Worm (Caenorhabditis elegans) whole organism, late embryonic: Measurements from ENCODE around the gene K10C2.2.
A peak's percentile ranks its signal among the peaks of the same experiment; 100 is the strongest.

Source experiments
- C38D4.7 ChIP-seq: fragments of 200-800 bp; sonication (Bioruptor generic); optimal IDR thresholded peaks from 2 replicates; lab custom pipeline; 2018; ENCODE audit warnings: mild to moderate bottlenecking, missing genetic modification characterization, moderate library complexity, missing compliant biosample characterization
- F13H6.1 ChIP-seq: sonication (generic microtip); optimal IDR thresholded peaks from 2 replicates; lab custom pipeline; 2016; ENCODE audit warnings: missing genetic modification characterization, missing compliant biosample characterization
- K02D7.2 ChIP-seq: sonication (generic microtip); optimal IDR thresholded peaks from 2 replicates; lab custom pipeline; 2017; ENCODE audit warnings: mild to moderate bottlenecking, missing genetic modification characterization, missing compliant biosample characterization
- K09A11.1 ChIP-seq: sonication (generic microtip); optimal IDR thresholded peaks from 2 replicates; lab custom pipeline; 2017; ENCODE audit warnings: antibody characterized with exemption, mild to moderate bottlenecking, missing genetic modification characterization, missing compliant biosample characterization; ENCODE audit not compliant: insufficient read depth
- T23F11.4 ChIP-seq: fragments of 200-800 bp; sonication (Bioruptor generic); optimal IDR thresholded peaks from 2 replicates; lab custom pipeline; 2018; ENCODE audit warnings: mild to moderate bottlenecking, missing genetic modification characterization, missing compliant biosample characterization
- ahr-1 ChIP-seq: sonication (generic microtip); optimal IDR thresholded peaks from 2 replicates; lab custom pipeline; 2016; ENCODE audit warnings: missing genetic modification characterization, missing compliant biosample characterization
- ama-1 ChIP-seq: fragments of 150-350 bp; optimal IDR thresholded peaks from 2 replicates; lab custom pipeline; 2014
- ceh-14 ChIP-seq: sonication (generic microtip); optimal IDR thresholded peaks from 2 replicates; lab custom pipeline; 2016; ENCODE audit warnings: missing genotype, missing genetic modification characterization, missing compliant biosample characterization
- ceh-18 ChIP-seq: sonication (generic microtip); optimal IDR thresholded peaks from 2 replicates; lab custom pipeline; 2016; ENCODE audit warnings: missing genetic modification characterization, missing compliant biosample characterization
- ceh-19 ChIP-seq: fragments of 200-800 bp; sonication (Bioruptor generic); optimal IDR thresholded peaks from 2 replicates; lab custom pipeline; 2018; ENCODE audit warnings: mild to moderate bottlenecking, missing genetic modification characterization, missing compliant biosample characterization
- ceh-34 ChIP-seq: sonication (generic microtip); optimal IDR thresholded peaks from 2 replicates; lab custom pipeline; 2016; ENCODE audit warnings: mild to moderate bottlenecking, missing genetic modification characterization, missing compliant biosample characterization
- dmd-4 ChIP-seq: sonication (generic microtip); optimal IDR thresholded peaks from 2 replicates; lab custom pipeline; 2016; ENCODE audit warnings: borderline replicate concordance, missing genetic modification characterization, missing compliant biosample characterization
- elt-2 ChIP-seq: sonication (generic microtip); optimal IDR thresholded peaks from 2 replicates; lab custom pipeline; 2016; ENCODE audit warnings: missing genetic modification reagents, missing genetic modification characterization, missing compliant biosample characterization
- eyg-1 ChIP-seq: sonication (generic microtip); optimal IDR thresholded peaks from 2 replicates; lab custom pipeline; 2016; ENCODE audit warnings: missing genotype, missing genetic modification characterization, missing compliant biosample characterization
- fax-1 ChIP-seq: sonication (generic microtip); optimal IDR thresholded peaks from 2 replicates; lab custom pipeline; 2016; ENCODE audit warnings: missing genotype, missing genetic modification characterization, missing compliant biosample characterization
- fkh-10 ChIP-seq: fragments of 150-350 bp; optimal IDR thresholded peaks from 2 replicates; lab custom pipeline; 2014; ENCODE audit warnings: missing biosample characterization, missing genetic modification reagents, missing genetic modification characterization
- fkh-6 ChIP-seq: sonication (generic microtip); optimal IDR thresholded peaks from 2 replicates; lab custom pipeline; 2016; ENCODE audit warnings: missing genetic modification characterization, missing compliant biosample characterization
- hlh-15 ChIP-seq: sonication (generic microtip); optimal IDR thresholded peaks from 2 replicates; lab custom pipeline; 2016; ENCODE audit warnings: missing genetic modification characterization, missing compliant biosample characterization
- hlh-30 ChIP-seq: sonication (generic microtip); optimal IDR thresholded peaks from 2 replicates; lab custom pipeline; 2017; ENCODE audit warnings: antibody characterized with exemption, missing genetic modification characterization, missing compliant biosample characterization; ENCODE audit not compliant: insufficient read depth
- hlh-6 ChIP-seq: sonication (generic microtip); optimal IDR thresholded peaks from 2 replicates; lab custom pipeline; 2016; ENCODE audit warnings: missing genotype, missing genetic modification characterization, missing compliant biosample characterization
- hlh-8 ChIP-seq: sonication (generic microtip); optimal IDR thresholded peaks from 2 replicates; lab custom pipeline; 2016; ENCODE audit warnings: missing genotype, missing genetic modification characterization, missing compliant biosample characterization
- lim-6 ChIP-seq: sonication (generic microtip); optimal IDR thresholded peaks from 2 replicates; lab custom pipeline; 2016; ENCODE audit warnings: missing genetic modification characterization, missing compliant biosample characterization
- lin-11 ChIP-seq: fragments of 200-800 bp; sonication (Bioruptor generic); optimal IDR thresholded peaks from 2 replicates; lab custom pipeline; 2018; ENCODE audit warnings: mild to moderate bottlenecking, missing genetic modification characterization, missing compliant biosample characterization
- madf-2 ChIP-seq: sonication (generic microtip); optimal IDR thresholded peaks from 2 replicates; lab custom pipeline; 2017; ENCODE audit warnings: missing genetic modification characterization, missing compliant biosample characterization
- mec-3 ChIP-seq: sonication (generic microtip); optimal IDR thresholded peaks from 2 replicates; lab custom pipeline; 2016; ENCODE audit warnings: borderline replicate concordance, missing genetic modification characterization, missing compliant biosample characterization
- nfya-1 ChIP-seq: sonication (generic microtip); optimal IDR thresholded peaks from 2 replicates; lab custom pipeline; 2017; ENCODE audit warnings: missing genetic modification characterization, mild to moderate bottlenecking, missing compliant biosample characterization, antibody characterized with exemption, moderate library complexity
- nhr-11 ChIP-seq: fragments of 150-350 bp; optimal IDR thresholded peaks from 2 replicates; lab custom pipeline; 2014; ENCODE audit warnings: missing biosample characterization, missing genetic modification characterization
- nhr-232 ChIP-seq: sonication (generic microtip); optimal IDR thresholded peaks from 2 replicates; lab custom pipeline; 2016; ENCODE audit warnings: missing genetic modification characterization, missing compliant biosample characterization
- pat-9 ChIP-seq: fragments of 200-800 bp; sonication (Bioruptor generic); optimal IDR thresholded peaks from 2 replicates; lab custom pipeline; 2018; ENCODE audit warnings: mild to moderate bottlenecking, missing genetic modification characterization, moderate library complexity, missing compliant biosample characterization
- pax-1 ChIP-seq: fragments of 150-350 bp; optimal IDR thresholded peaks from 2 replicates; lab custom pipeline; 2014; ENCODE audit warnings: missing biosample characterization, missing genetic modification characterization
- pha-2 ChIP-seq: sonication (generic microtip); optimal IDR thresholded peaks from 2 replicates; lab custom pipeline; 2017; ENCODE audit warnings: mild to moderate bottlenecking, missing genetic modification characterization, missing compliant biosample characterization
- pha-4 ChIP-seq: fragments of 150-350 bp; optimal IDR thresholded peaks from 2 replicates; lab custom pipeline; 2018; ENCODE audit warnings: missing biosample characterization, missing genetic modification reagents, missing genetic modification characterization
- pros-1 ChIP-seq: fragments of 150-350 bp; optimal IDR thresholded peaks from 2 replicates; lab custom pipeline; 2014; ENCODE audit warnings: missing biosample characterization, missing genetic modification reagents, missing genetic modification characterization
- rnt-1 ChIP-seq: sonication (generic microtip); optimal IDR thresholded peaks from 2 replicates; lab custom pipeline; 2016; ENCODE audit warnings: missing genetic modification characterization, missing compliant biosample characterization
- sox-2 ChIP-seq: fragments of 200-800 bp; sonication (Bioruptor generic); IDR thresholded peaks from 2 replicates; pipeline ENCODE4 v1.3.6; 2022; ENCODE audit warnings: missing genetic modification reagents, missing genetic modification characterization, missing compliant biosample characterization
- sox-4 ChIP-seq: sonication (generic microtip); optimal IDR thresholded peaks from 2 replicates; lab custom pipeline; 2017; ENCODE audit warnings: mild to moderate bottlenecking, missing genetic modification characterization, inconsistent platforms, missing compliant biosample characterization
- syd-9 ChIP-seq: sonication (generic microtip); optimal IDR thresholded peaks from 2 replicates; lab custom pipeline; 2016; ENCODE audit warnings: mild to moderate bottlenecking, missing genetic modification characterization, moderate library complexity, missing compliant biosample characterization
- tbx-7 ChIP-seq: sonication (generic microtip); optimal IDR thresholded peaks from 2 replicates; lab custom pipeline; 2016; ENCODE audit warnings: missing genotype, missing genetic modification characterization, missing compliant biosample characterization
- unc-3 ChIP-seq, 2 experiments: fragments of 200-800 bp in 1 of 2; sonication (Bioruptor generic) in 1 of 2; sonication (generic microtip) in 1 of 2; conservative IDR thresholded peaks in 1 of 2; optimal IDR thresholded peaks in 1 of 2; 2 replicates each; pipeline versions ENCODE4 v1.3.6 to Lab custom; 2016 to 2022; ENCODE audit warnings: missing compliant biosample characterization in 2 of 2, missing genetic modification characterization in 2 of 2, missing genetic modification reagents in 1 of 2
- unc-42 ChIP-seq: sonication (generic microtip); optimal IDR thresholded peaks from 2 replicates; lab custom pipeline; 2016; ENCODE audit warnings: missing genotype, missing genetic modification characterization, missing compliant biosample characterization
- unc-86 ChIP-seq: sonication (generic microtip); optimal IDR thresholded peaks from 2 replicates; lab custom pipeline; 2016; ENCODE audit warnings: missing genetic modification characterization, missing compliant biosample characterization
- ztf-16 ChIP-seq: sonication (generic microtip); optimal IDR thresholded peaks from 2 replicates; lab custom pipeline; 2017; ENCODE audit warnings: missing genetic modification characterization, missing compliant biosample characterization

K10C2.2 gene

DNA sequence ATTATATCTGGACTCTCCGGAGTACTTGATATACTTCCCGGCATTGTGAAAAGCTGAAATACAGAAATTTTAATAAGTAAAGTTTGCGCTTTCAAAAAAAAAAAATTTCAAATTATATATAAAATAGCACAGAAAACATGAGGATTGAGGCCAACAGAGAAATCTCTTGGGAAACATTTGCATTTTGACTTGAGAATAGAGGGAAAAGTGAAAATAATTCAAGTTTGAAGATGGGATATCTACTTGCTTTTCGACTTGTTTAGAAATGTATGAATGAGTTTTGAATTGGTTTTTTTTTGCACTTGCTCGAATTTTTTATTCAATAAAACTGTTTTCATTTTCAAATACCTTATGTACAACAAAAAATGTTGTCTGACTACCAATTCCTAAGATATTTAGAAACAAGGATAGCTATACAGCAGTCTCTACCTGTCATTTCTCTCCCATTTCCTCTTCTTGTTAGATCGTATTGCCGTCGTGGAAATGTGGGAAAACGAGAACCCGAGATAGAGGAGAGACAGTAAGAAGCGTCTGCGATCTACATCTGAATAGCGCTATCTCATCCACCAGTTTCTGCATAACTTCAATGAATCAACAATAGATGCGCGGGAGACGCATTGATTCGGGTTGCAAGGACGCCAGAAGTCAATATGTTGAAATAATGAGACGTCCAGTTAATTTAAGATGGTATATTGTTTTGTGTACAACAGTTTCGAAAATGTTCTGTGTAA, 17.1 kb downstream of the K10C2.2 start, which contains the start of gene T22E5.6:
Gene T22E5.6 (minus strand): TSS at position 51 of the 731 bp plus-strand sequence.
- TF ChIP-seq C38D4.7 (GFP tag; lab: Kevin White, UChicago) = no peak
- TF ChIP-seq pha-2 (tag; lab: Kevin White, UChicago) = no peak
- TF ChIP-seq lin-11 (tag; lab: Kevin White, UChicago) = no peak
- TF ChIP-seq hlh-15 (tag; lab: Kevin White, UChicago) = no peak
- TF ChIP-seq dmd-4 (tag; lab: Kevin White, UChicago) = no peak
- no peak for TF ChIP-seq pat-9 (tag; lab: Kevin White, UChicago)
- no peak for TF ChIP-seq K09A11.1 (tag; lab: Kevin White, UChicago)
- TF ChIP-seq unc-42 (tag; lab: Kevin White, UChicago) = no peak

DNA sequence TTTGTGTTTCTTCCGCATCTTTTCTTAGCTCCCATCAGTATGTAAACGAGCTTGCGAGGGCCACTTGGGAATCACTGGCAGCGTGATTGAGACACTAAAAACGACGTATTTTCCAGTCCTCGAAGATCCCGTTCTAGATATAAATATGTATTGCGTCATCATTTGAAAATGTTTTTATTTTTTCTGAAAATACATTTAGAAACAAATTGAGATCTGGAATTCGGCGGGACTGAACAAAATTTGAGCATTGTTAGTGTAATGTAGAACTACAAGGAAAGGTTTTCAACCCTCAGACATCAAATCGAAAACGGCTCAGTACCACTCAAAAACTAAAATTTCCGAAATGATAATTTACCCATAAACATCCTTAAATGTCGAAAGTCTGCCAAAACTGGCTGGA, 20.0 kb downstream of the K10C2.2 start:
- TF ChIP-seq ahr-1 (tag; lab: Kevin White, UChicago) = no peak
- TF ChIP-seq mec-3 (tag; lab: Kevin White, UChicago) = no peak
- no peak for TF ChIP-seq ceh-18 (tag; lab: Kevin White, UChicago)
- no peak for TF ChIP-seq syd-9 (tag; lab: Kevin White, UChicago)
- no peak for TF ChIP-seq ceh-14
- no peak for TF ChIP-seq fkh-6
- no peak for TF ChIP-seq ama-1 (lab: Kevin White, UChicago)
- no peak for TF ChIP-seq rnt-1 (tag; lab: Kevin White, UChicago)
- no peak for TF ChIP-seq ceh-34 (tag; lab: Kevin White, UChicago)
- no peak for TF ChIP-seq eyg-1
- TF ChIP-seq ceh-19 = no peak
- no peak for TF ChIP-seq tbx-7 (tag; lab: Kevin White, UChicago)
- TF ChIP-seq lim-6 (tag; lab: Kevin White, UChicago) = no peak
- no peak for TF ChIP-seq hlh-6 (tag; lab: Kevin White, UChicago)

- TF ChIP-seq ama-1 (lab: Kevin White, UChicago) (no peak), pax-1 (tag; lab: Kevin White, UChicago) (no peak), dmd-4 (tag; lab: Kevin White, UChicago) (no peak), ztf-16 (no peak), hlh-15 (tag; lab: Kevin White, UChicago) (no peak), madf-2 (tag; lab: Kevin White, UChicago) (no peak), K02D7.2 (no peak)
These were observed 21.0 kb downstream of the K10C2.2 start, which contains the start of gene T22E5.1 for ce11 chrX:6412575-6412974. Gene T22E5.1, plus strand, starts transcription at chrX:6412875.

- no peak for TF ChIP-seq unc-3 (GFP tag; conservative IDR thresholded peaks at IDR 0.05; lab: Robert Waterston, UW)
- no peak for TF ChIP-seq unc-3 (tag; optimal IDR thresholded peaks at IDR 0.05; lab: Kevin White, UChicago)
- no peak for TF ChIP-seq C38D4.7 (GFP tag; lab: Kevin White, UChicago)
- no peak for TF ChIP-seq elt-2 (tag; lab: Kevin White, UChicago)
- TF ChIP-seq hlh-8 = peak; percentile 45
- peak; percentile 43 for TF ChIP-seq rnt-1 (tag; lab: Kevin White, UChicago)
- TF ChIP-seq F13H6.1 (tag; lab: Kevin White, UChicago) = peak; percentile 15
- no peak for TF ChIP-seq sox-2 (GFP tag; lab: Robert Waterston, UW)
- no peak for TF ChIP-seq nhr-232
- TF ChIP-seq ahr-1 (tag; lab: Kevin White, UChicago) = no peak
- no peak for TF ChIP-seq pros-1
- no peak for TF ChIP-seq unc-42 (tag; lab: Kevin White, UChicago)
- TF ChIP-seq hlh-30 (tag; lab: Kevin White, UChicago) = no peak
- no peak for TF ChIP-seq fax-1 (tag; lab: Kevin White, UChicago)
- no peak for TF ChIP-seq pha-4 (tag; lab: Kevin White, UChicago)
- TF ChIP-seq tbx-7 (tag; lab: Kevin White, UChicago) = no peak
- no peak for TF ChIP-seq nhr-11 (tag; lab: Kevin White, UChicago)
- TF ChIP-seq T23F11.4 = no peak
- peak; percentile 89 for TF ChIP-seq ceh-18 (tag; lab: Kevin White, UChicago)
- peak; percentile 24 for TF ChIP-seq ceh-14
- TF ChIP-seq ama-1 (lab: Kevin White, UChicago) = no peak
- TF ChIP-seq nfya-1 (tag; lab: Kevin White, UChicago) = peak; percentile 19
- no peak for TF ChIP-seq unc-86 (tag; lab: Kevin White, UChicago)
- TF ChIP-seq ceh-34 (tag; lab: Kevin White, UChicago) = peak; percentile 74
- TF ChIP-seq sox-4 (tag; lab: Kevin White, UChicago) = no peak
- TF ChIP-seq fkh-10 (GFP tag; lab: Kevin White, UChicago) = no peak
- peak; percentile 45 for TF ChIP-seq pat-9 (tag; lab: Kevin White, UChicago)
- no peak for TF ChIP-seq lim-6 (tag; lab: Kevin White, UChicago)
- no peak for TF ChIP-seq K02D7.2
These were observed 23.3 kb downstream of the K10C2.2 start, which contains the start of gene mup-2 for ce11 chrX:6410177-6410765. Gene mup-2, minus strand, starts transcription at chrX:6410227.
